Worm (Caenorhabditis elegans) whole organism, L1 larva: Measurements from ENCODE around the gene clec-58.
A peak's percentile ranks its signal among the peaks of the same experiment; 100 is the strongest.

ENCODE experiments used
- C34B4.2 ChIP-seq: sonication (generic microtip); optimal IDR thresholded peaks from 2 replicates; lab custom pipeline; 2017; ENCODE audit warnings: mild to moderate bottlenecking, missing genetic modification characterization, missing compliant biosample characterization
- alr-1 ChIP-seq: fragments of 200-800 bp; sonication (Bioruptor generic); optimal IDR thresholded peaks from 2 replicates; lab custom pipeline; 2018; ENCODE audit warnings: borderline replicate concordance, mild to moderate bottlenecking, missing genetic modification characterization, missing compliant biosample characterization
- ama-1 ChIP-seq: fragments of 150-350 bp; optimal IDR thresholded peaks from 2 replicates; lab custom pipeline; 2014
- dpl-1 ChIP-seq, 3 experiments: fragments of 150-350 bp in 2 of 3; sonication (generic microtip) in 1 of 3; optimal IDR thresholded peaks; 2 replicates each; lab custom pipeline; 2014 to 2017; ENCODE audit warnings: missing biosample characterization in 3 of 3, missing genetic modification characterization in 3 of 3, missing genetic modification reagents in 3 of 3
- efl-3 ChIP-seq: fragments of 200-800 bp; sonication (Bioruptor generic); optimal IDR thresholded peaks from 2 replicates; lab custom pipeline; 2018; ENCODE audit warnings: mild to moderate bottlenecking, missing genetic modification characterization, missing compliant biosample characterization
- egl-27 ChIP-seq, 2 experiments: fragments of 150-350 bp in 1 of 2; sonication (generic microtip); optimal IDR thresholded peaks; 3 replicates each; lab custom pipeline; 2017 to 2018; ENCODE audit warnings: missing biosample characterization in 2 of 2, missing genetic modification characterization in 2 of 2, missing genetic modification reagents in 2 of 2
- hlh-4 ChIP-seq: sonication (generic microtip); optimal IDR thresholded peaks from 2 replicates; lab custom pipeline; 2016; ENCODE audit warnings: mild to moderate bottlenecking, missing genetic modification characterization, missing compliant biosample characterization
- lin-15B ChIP-seq: fragments of 150-350 bp; sonication (generic microtip); optimal IDR thresholded peaks from 3 replicates; lab custom pipeline; 2014; ENCODE audit warnings: missing biosample characterization, missing genetic modification characterization
- lin-39 ChIP-seq: fragments of 150-350 bp; optimal IDR thresholded peaks from 2 replicates; lab custom pipeline; 2014; ENCODE audit warnings: missing biosample characterization, missing genetic modification reagents, missing genetic modification characterization
- lsy-2 ChIP-seq, 2 experiments: fragments of 150-350 bp; optimal IDR thresholded peaks; 2 replicates each; lab custom pipeline; 2014; ENCODE audit warnings: missing biosample characterization in 2 of 2, missing genetic modification characterization in 2 of 2
- nhr-237 ChIP-seq: fragments of 150-350 bp; optimal IDR thresholded peaks from 2 replicates; lab custom pipeline; 2014; ENCODE audit warnings: missing biosample characterization, missing genetic modification characterization
- nhr-77 ChIP-seq: fragments of 150-350 bp; optimal IDR thresholded peaks from 2 replicates; lab custom pipeline; 2014; ENCODE audit warnings: missing biosample characterization, missing genetic modification characterization
- nhr-85 ChIP-seq: sonication (generic microtip); peaks from one replicate; lab custom pipeline; 2016; ENCODE audit warnings: missing genetic modification characterization, inconsistent platforms, missing compliant biosample characterization
- pqm-1 ChIP-seq: sonication (generic microtip); optimal IDR thresholded peaks from 3 replicates; lab custom pipeline; 2017; ENCODE audit warnings: missing biosample characterization, missing genetic modification characterization

- no peak for TF ChIP-seq lin-15B
- no peak for TF ChIP-seq nhr-237 (tag; lab: Kevin White, UChicago)
- no peak for TF ChIP-seq hlh-4 (tag; lab: Kevin White, UChicago)
- no peak for TF ChIP-seq efl-3
- no peak for TF ChIP-seq alr-1
- no peak for TF ChIP-seq lin-39 (tag; lab: Kevin White, UChicago)
- TF ChIP-seq C34B4.2 (tag; lab: Kevin White, UChicago) = no peak
- no peak for TF ChIP-seq nhr-77
- no peak for TF ChIP-seq pqm-1 (tag; lab: Kevin White, UChicago)
- no peak for TF ChIP-seq ama-1 (lab: Kevin White, UChicago)
- peak; percentile 12 to 44 for TF ChIP-seq lsy-2 (tag; optimal IDR thresholded peaks at IDR 0.05; lab: Kevin White, UChicago)
- no peak for TF ChIP-seq egl-27 (tag; optimal IDR thresholded peaks at IDR 0.05; lab: Kevin White, UChicago)
- peak in 2 of 3 experiments; percentile 6 to 42 for TF ChIP-seq dpl-1 (GFP tag; optimal IDR thresholded peaks at IDR 0.05; lab: Kevin White, UChicago)
- peak; percentile 87 for TF ChIP-seq nhr-85 (tag; lab: Kevin White, UChicago)
These were observed 29.6 kb downstream of the clec-58 start for ce11 chrII:10446300-10446699.
